Worm (Caenorhabditis elegans) whole organism, L2 larva: Measurements from ENCODE around the gene T10H9.1.

Source experiments
- C34F6.9 ChIP-seq: fragments of 150-350 bp; optimal IDR thresholded peaks from 2 replicates; lab custom pipeline; 2014; ENCODE audit warnings: missing biosample characterization, missing genetic modification characterization
- F13H6.1 ChIP-seq: sonication (generic microtip); optimal IDR thresholded peaks from 2 replicates; lab custom pipeline; 2016; ENCODE audit warnings: missing genetic modification characterization, missing compliant biosample characterization
- R02D3.7 ChIP-seq: fragments of 150-350 bp; optimal IDR thresholded peaks from 2 replicates; lab custom pipeline; 2014; ENCODE audit warnings: missing biosample characterization, missing genetic modification characterization
- ZK546.5 ChIP-seq: sonication (generic microtip); optimal IDR thresholded peaks from 2 replicates; lab custom pipeline; 2017; ENCODE audit warnings: missing biosample characterization, missing genetic modification characterization
- ama-1 ChIP-seq: fragments of 150-350 bp; optimal IDR thresholded peaks from 2 replicates; lab custom pipeline; 2018; ENCODE audit warnings: inconsistent platforms
- blmp-1 ChIP-seq: sonication (generic microtip); optimal IDR thresholded peaks from 2 replicates; lab custom pipeline; 2017; ENCODE audit warnings: missing genetic modification characterization, mild to moderate bottlenecking, missing compliant biosample characterization, antibody characterized with exemption, moderate library complexity; ENCODE audit not compliant: insufficient read depth
- ceh-16 ChIP-seq: fragments of 150-350 bp; optimal IDR thresholded peaks from 2 replicates; lab custom pipeline; 2014; ENCODE audit warnings: missing biosample characterization, missing genetic modification characterization
- ceh-82 ChIP-seq: fragments of 150-350 bp; optimal IDR thresholded peaks from 2 replicates; lab custom pipeline; 2014; ENCODE audit warnings: missing biosample characterization, missing genetic modification characterization
- crh-2 ChIP-seq: sonication (generic microtip); optimal IDR thresholded peaks from 2 replicates; lab custom pipeline; 2017; ENCODE audit warnings: missing biosample characterization, missing genetic modification characterization
- fos-1 ChIP-seq: fragments of 150-350 bp; optimal IDR thresholded peaks from 2 replicates; lab custom pipeline; 2014; ENCODE audit warnings: missing biosample characterization, missing genetic modification characterization
- lin-11 ChIP-seq: fragments of 150-350 bp; sonication (generic microtip); optimal IDR thresholded peaks from 2 replicates; lab custom pipeline; 2014; ENCODE audit warnings: missing biosample characterization, missing genetic modification characterization, inconsistent platforms, mixed read lengths
- lin-13 ChIP-seq: fragments of 150-350 bp; optimal IDR thresholded peaks from 2 replicates; lab custom pipeline; 2014; ENCODE audit warnings: missing biosample characterization, missing genetic modification reagents, missing genetic modification characterization
- lin-39 ChIP-seq: fragments of 150-350 bp; optimal IDR thresholded peaks from 2 replicates; lab custom pipeline; 2014; ENCODE audit warnings: missing biosample characterization, missing genetic modification reagents, missing genetic modification characterization
- lsy-2 ChIP-seq, 2 experiments: fragments of 150-350 bp in 1 of 2; sonication (generic microtip) in 1 of 2; optimal IDR thresholded peaks; 2 replicates each; lab custom pipeline; 2014 to 2017; ENCODE audit warnings: missing biosample characterization in 2 of 2, missing genetic modification characterization in 2 of 2
- mab-5 ChIP-seq: fragments of 150-350 bp; optimal IDR thresholded peaks from 2 replicates; lab custom pipeline; 2014; ENCODE audit warnings: missing biosample characterization, missing genetic modification characterization
- mbf-1 ChIP-seq: sonication (generic microtip); optimal IDR thresholded peaks from 2 replicates; lab custom pipeline; 2017; ENCODE audit warnings: missing biosample characterization, missing genetic modification characterization
- mdl-1 ChIP-seq, 2 experiments: fragments of 150-350 bp in 1 of 2; sonication (generic microtip) in 1 of 2; optimal IDR thresholded peaks; 2 replicates each; lab custom pipeline; 2017; ENCODE audit warnings: missing biosample characterization in 2 of 2, missing genetic modification characterization in 2 of 2
- nhr-10 ChIP-seq: sonication (generic microtip); optimal IDR thresholded peaks from 2 replicates; lab custom pipeline; 2017; ENCODE audit warnings: missing biosample characterization, missing genetic modification characterization
- nhr-11 ChIP-seq: fragments of 150-350 bp; optimal IDR thresholded peaks from 2 replicates; lab custom pipeline; 2014; ENCODE audit warnings: missing biosample characterization, missing genetic modification characterization
- nhr-129 ChIP-seq: fragments of 150-350 bp; optimal IDR thresholded peaks from 2 replicates; lab custom pipeline; 2014; ENCODE audit warnings: missing biosample characterization, missing genetic modification characterization
- nhr-21 ChIP-seq: fragments of 150-350 bp; optimal IDR thresholded peaks from 2 replicates; lab custom pipeline; 2014; ENCODE audit warnings: missing biosample characterization, missing genetic modification characterization
- nhr-23 ChIP-seq: fragments of 150-350 bp; optimal IDR thresholded peaks from 2 replicates; lab custom pipeline; 2014; ENCODE audit warnings: missing biosample characterization, missing genetic modification reagents, missing genetic modification characterization
- nhr-237 ChIP-seq: fragments of 150-350 bp; optimal IDR thresholded peaks from 2 replicates; lab custom pipeline; 2014; ENCODE audit warnings: missing biosample characterization, missing genetic modification characterization
- nhr-25 ChIP-seq: fragments of 150-350 bp; sonication (generic microtip); optimal IDR thresholded peaks from 3 replicates; lab custom pipeline; 2014; ENCODE audit warnings: missing biosample characterization, missing genetic modification characterization
- peb-1 ChIP-seq: fragments of 150-350 bp; optimal IDR thresholded peaks from 2 replicates; lab custom pipeline; 2014; ENCODE audit warnings: missing biosample characterization, missing genetic modification characterization
- sma-9 ChIP-seq, 2 experiments: fragments of 150-350 bp in 1 of 2; sonication (generic microtip) in 1 of 2; optimal IDR thresholded peaks; 2 replicates each; lab custom pipeline; 2014 to 2016; ENCODE audit warnings: missing genetic modification characterization in 2 of 2, mild to moderate bottlenecking in 1 of 2, missing biosample characterization in 1 of 2, missing compliant biosample characterization in 1 of 2, missing genetic modification reagents in 1 of 2, moderate library complexity in 1 of 2
- snpc-4 ChIP-seq: fragments of 150-350 bp; optimal IDR thresholded peaks from 2 replicates; lab custom pipeline; 2014; ENCODE audit warnings: missing biosample characterization, missing genetic modification characterization
- unc-55 ChIP-seq: fragments of 150-350 bp; sonication (generic microtip); optimal IDR thresholded peaks from 3 replicates; lab custom pipeline; 2014; ENCODE audit warnings: missing biosample characterization, missing genetic modification reagents, missing genetic modification characterization
- unc-62 ChIP-seq: fragments of 150-350 bp; optimal IDR thresholded peaks from 2 replicates; lab custom pipeline; 2014; ENCODE audit warnings: missing biosample characterization, missing genetic modification reagents, missing genetic modification characterization
- ztf-1 ChIP-seq: fragments of 200-800 bp; sonication (Bioruptor generic); conservative IDR thresholded peaks from 2 replicates; pipeline ENCODE4 v1.3.6; 2022; ENCODE audit warnings: missing genetic modification characterization, missing compliant biosample characterization
- ztf-11 ChIP-seq: sonication (generic microtip); optimal IDR thresholded peaks from 2 replicates; lab custom pipeline; 2017; ENCODE audit warnings: missing biosample characterization, missing genetic modification characterization

Gene T10H9.1

DNA sequence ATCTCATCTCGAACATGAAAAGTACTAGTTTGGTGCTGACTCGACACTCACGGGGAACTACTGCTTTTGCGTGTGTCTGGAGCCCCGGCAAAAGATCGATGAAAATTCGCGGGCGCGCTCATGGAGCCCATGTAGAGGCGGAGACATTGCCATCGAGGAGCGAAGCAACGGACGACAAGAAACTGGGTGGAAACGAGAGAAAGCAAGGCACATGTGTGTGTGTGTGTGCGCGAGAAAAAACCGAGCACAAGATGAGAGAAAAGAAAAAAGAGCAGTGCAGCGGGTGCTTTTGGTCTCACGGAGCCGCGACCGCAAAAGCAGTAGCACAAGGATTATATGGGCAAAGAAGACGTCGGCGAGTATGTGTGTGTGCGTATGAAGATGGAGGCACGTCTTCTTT lies 9.3 kb downstream of the T10H9.1 start (continued):
- TF ChIP-seq sma-9 (GFP tag; optimal IDR thresholded peaks at IDR 0.05; lab: Kevin White, UChicago) (peak; percentile 14), sma-9 (tag; optimal IDR thresholded peaks at IDR 0.05; lab: Kevin White, UChicago) (no peak), mab-5 (tag; lab: Kevin White, UChicago) (no peak), nhr-25 (tag; lab: Kevin White, UChicago) (no peak), snpc-4 (peak; percentile 60)

- peak; percentile 51 for TF ChIP-seq unc-55 (GFP tag; lab: Kevin White, UChicago)
- no peak for TF ChIP-seq R02D3.7 (tag; lab: Kevin White, UChicago)
- TF ChIP-seq, all 48 proteins: peak for 1
Measured at ce11 chrV:6659533-6659932, 10.1 kb downstream of the T10H9.1 start.

- peak; percentile 39 for TF ChIP-seq unc-55 (GFP tag; lab: Kevin White, UChicago)
- no peak for TF ChIP-seq fos-1
- TF ChIP-seq lsy-2 (tag; optimal IDR thresholded peaks at IDR 0.05; lab: Kevin White, UChicago): peak in 1 of 2 experiments; percentile 21
- peak; percentile 15 for TF ChIP-seq F13H6.1 (tag; lab: Kevin White, UChicago)
- TF ChIP-seq nhr-11 (tag; lab: Kevin White, UChicago): no peak
- peak; percentile 3 for TF ChIP-seq crh-2 (tag; lab: Kevin White, UChicago)
- TF ChIP-seq sma-9 (GFP tag; optimal IDR thresholded peaks at IDR 0.05; lab: Kevin White, UChicago): peak; percentile 19
- no peak for TF ChIP-seq sma-9 (tag; optimal IDR thresholded peaks at IDR 0.05; lab: Kevin White, UChicago)
- peak; percentile 49 for TF ChIP-seq C34F6.9 (tag; lab: Kevin White, UChicago)
Measured at ce11 chrV:6661658-6662057, 12.2 kb downstream of the T10H9.1 start.

DNA sequence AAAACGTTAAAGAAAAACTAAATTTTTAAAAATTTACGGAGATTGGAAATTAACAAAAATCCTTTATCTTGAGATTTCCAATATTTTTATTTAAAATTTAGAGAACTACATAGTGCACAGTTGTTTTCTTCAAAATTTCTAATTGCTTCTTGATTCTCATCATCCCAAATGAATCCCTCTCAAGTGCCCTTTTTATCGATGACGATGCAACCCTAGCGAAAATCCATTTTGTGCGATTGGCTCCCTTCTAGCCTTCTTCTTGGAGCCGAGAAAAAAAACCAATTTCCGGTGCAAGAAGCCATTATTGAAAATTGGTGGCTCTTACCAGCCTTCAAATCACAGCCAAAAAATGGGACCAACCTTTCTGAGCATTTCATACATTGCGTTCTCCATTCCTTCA lies 13.1 kb downstream of the T10H9.1 start:
- TF ChIP-seq ztf-11 (tag; lab: Kevin White, UChicago) (no peak), nhr-129 (tag; lab: Kevin White, UChicago) (no peak), lin-13 (GFP tag; lab: Kevin White, UChicago) (no peak), nhr-23 (tag; lab: Kevin White, UChicago) (no peak), lin-11 (tag; lab: Kevin White, UChicago) (no peak), unc-62 (no peak), lin-39 (tag; lab: Kevin White, UChicago) (no peak), ZK546.5 (tag; lab: Kevin White, UChicago) (no peak), mdl-1 (tag; optimal IDR thresholded peaks at IDR 0.05; lab: Kevin White, UChicago) (no peak), ceh-16 (tag; lab: Kevin White, UChicago) (no peak), ceh-82 (tag; lab: Kevin White, UChicago) (no peak), C34F6.9 (tag; lab: Kevin White, UChicago) (no peak), nhr-10 (tag; lab: Kevin White, UChicago) (no peak), ztf-1 (no peak), ama-1 (no peak), sma-9 (GFP tag; optimal IDR thresholded peaks at IDR 0.05; lab: Kevin White, UChicago) (no peak), sma-9 (tag; optimal IDR thresholded peaks at IDR 0.05; lab: Kevin White, UChicago) (no peak), nhr-237 (tag; lab: Kevin White, UChicago) (no peak), peb-1 (tag; lab: Kevin White, UChicago) (no peak), nhr-21 (tag; lab: Kevin White, UChicago) (no peak), mbf-1 (no peak)
- TF ChIP-seq, all 48 proteins: peak for 0

DNA sequence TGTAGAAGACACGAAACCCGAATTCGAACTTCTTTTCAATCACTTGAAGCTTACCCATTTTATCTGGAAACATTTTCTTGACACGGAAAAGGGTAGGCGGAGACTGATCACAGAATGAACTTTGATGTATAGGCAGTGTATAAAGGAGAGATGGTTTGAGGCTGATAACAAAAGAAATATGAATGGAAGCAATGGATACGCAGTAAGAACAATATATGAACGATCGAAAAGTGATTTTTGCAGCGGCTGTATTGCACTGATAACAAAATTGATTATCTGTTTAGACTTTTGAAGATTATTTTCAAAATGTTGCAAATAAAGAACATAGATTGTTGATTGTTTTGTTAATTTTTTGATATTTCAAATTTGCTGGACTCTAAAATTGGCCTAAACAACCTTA lies 16.3 kb downstream of the T10H9.1 start, which contains the start of gene pmp-5:
Gene pmp-5, minus strand, starts transcription at position 63 of the 400 bp plus-strand sequence.
- TF ChIP-seq sma-9 (GFP tag; optimal IDR thresholded peaks at IDR 0.05; lab: Kevin White, UChicago) (peak; percentile 82), sma-9 (tag; optimal IDR thresholded peaks at IDR 0.05; lab: Kevin White, UChicago) (no peak), C34F6.9 (tag; lab: Kevin White, UChicago) (no peak), fos-1 (peak; percentile 31)

DNA sequence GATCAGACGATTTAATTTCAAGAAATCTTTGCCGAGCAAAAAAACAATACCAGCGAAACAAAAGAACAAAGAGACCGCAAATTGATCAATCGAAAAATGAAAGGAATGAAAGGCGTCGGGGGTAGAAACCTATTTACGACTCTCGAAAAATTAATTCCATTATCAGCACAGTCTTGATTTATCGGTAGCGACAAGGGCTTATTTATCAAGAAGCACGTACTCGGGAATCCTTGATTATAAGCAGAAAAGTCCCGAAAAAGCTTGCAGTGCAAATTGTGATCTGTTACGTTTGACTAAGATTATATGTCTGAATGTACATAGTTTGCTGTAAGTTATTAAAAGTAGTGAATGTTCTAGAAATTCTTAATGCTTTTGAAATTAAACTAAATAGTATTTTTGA lies 17.1 kb downstream of the T10H9.1 start:
- TF ChIP-seq blmp-1 (tag; lab: Kevin White, UChicago) (no peak), fos-1 (peak; percentile 23), sma-9 (GFP tag; optimal IDR thresholded peaks at IDR 0.05; lab: Kevin White, UChicago) (peak; percentile 40), sma-9 (tag; optimal IDR thresholded peaks at IDR 0.05; lab: Kevin White, UChicago) (no peak)
